Worm (Caenorhabditis elegans): ENCODE measurements around the gene nhr-241.

- no peak for TF ChIP-seq unc-62 (GFP tag; optimal IDR thresholded peaks at IDR 0.05)
- TF ChIP-seq egl-27 (tag; optimal IDR thresholded peaks at IDR 0.05): no peak
- no peak for TF ChIP-seq ceh-28 (tag; optimal IDR thresholded peaks at IDR 0.05)
- TF ChIP-seq ama-1 (optimal IDR thresholded peaks at IDR 0.05): no peak
- no peak for TF ChIP-seq ceh-16 (tag; optimal IDR thresholded peaks at IDR 0.05)
- no peak for TF ChIP-seq snpc-4 (tag; optimal IDR thresholded peaks at IDR 0.05)
- TF ChIP-seq jun-1 (tag; optimal IDR thresholded peaks at IDR 0.05): no peak
- no peak for TF ChIP-seq lin-39 (tag; optimal IDR thresholded peaks at IDR 0.05)
- TF ChIP-seq fos-1 (tag; optimal IDR thresholded peaks at IDR 0.05): no peak
- TF ChIP-seq nhr-12 (tag; optimal IDR thresholded peaks at IDR 0.05): no peak
- no peak for TF ChIP-seq nhr-77 (tag; optimal IDR thresholded peaks at IDR 0.05)
- TF ChIP-seq pqm-1 (tag; optimal IDR thresholded peaks at IDR 0.05): no peak
- TF ChIP-seq unc-39 (tag; optimal IDR thresholded peaks at IDR 0.05): no peak
- TF ChIP-seq fkh-10 (GFP tag; optimal IDR thresholded peaks at IDR 0.05): no peak
Measured at ce11 chrV:18721873-18722272, 22.6 kb downstream of the nhr-241 start.

Measured in whole organism, L3 larva.